Worm (Caenorhabditis elegans) whole organism, L2 larva: Measurements from ENCODE around the gene nmur-2.

Experiments
- alr-1 ChIP-seq: fragments of 150-350 bp; optimal IDR thresholded peaks from 2 replicates; lab custom pipeline; 2014; ENCODE audit warnings: missing biosample characterization, missing genetic modification characterization
- crh-2 ChIP-seq: sonication (generic microtip); optimal IDR thresholded peaks from 2 replicates; lab custom pipeline; 2017; ENCODE audit warnings: missing biosample characterization, missing genetic modification characterization
- egl-27 ChIP-seq: sonication (generic microtip); optimal IDR thresholded peaks from 3 replicates; lab custom pipeline; 2017; ENCODE audit warnings: missing biosample characterization, missing genetic modification reagents, missing genetic modification characterization
- zag-1 ChIP-seq: fragments of 150-350 bp; optimal IDR thresholded peaks from 2 replicates; lab custom pipeline; 2014; ENCODE audit warnings: missing biosample characterization, missing genetic modification characterization

- TF ChIP-seq crh-2 (tag; lab: Kevin White, UChicago) (no peak), alr-1 (tag; lab: Kevin White, UChicago) (no peak), zag-1 (no peak), egl-27 (tag; lab: Kevin White, UChicago) (no peak)
Observed at ce11 chrII:79166-79565, 45.6 kb downstream of the nmur-2 start, which contains the start of gene C23H3.9.
